Worm (Caenorhabditis elegans) whole organism, L2 larva: Measurements from ENCODE around the gene R07B1.11.

Source experiments
- blmp-1 ChIP-seq: sonication (generic microtip); optimal IDR thresholded peaks from 2 replicates; lab custom pipeline; 2017; ENCODE audit warnings: missing genetic modification characterization, mild to moderate bottlenecking, missing compliant biosample characterization, antibody characterized with exemption, moderate library complexity; ENCODE audit not compliant: insufficient read depth
- ceh-16 ChIP-seq: fragments of 150-350 bp; optimal IDR thresholded peaks from 2 replicates; lab custom pipeline; 2014; ENCODE audit warnings: missing biosample characterization, missing genetic modification characterization
- ceh-82 ChIP-seq: fragments of 150-350 bp; optimal IDR thresholded peaks from 2 replicates; lab custom pipeline; 2014; ENCODE audit warnings: missing biosample characterization, missing genetic modification characterization
- dmd-4 ChIP-seq: sonication (generic microtip); optimal IDR thresholded peaks from 2 replicates; lab custom pipeline; 2017; ENCODE audit warnings: missing biosample characterization, missing genetic modification characterization
- nhr-129 ChIP-seq: fragments of 150-350 bp; optimal IDR thresholded peaks from 2 replicates; lab custom pipeline; 2014; ENCODE audit warnings: missing biosample characterization, missing genetic modification characterization
- unc-62 ChIP-seq: fragments of 150-350 bp; optimal IDR thresholded peaks from 2 replicates; lab custom pipeline; 2014; ENCODE audit warnings: missing biosample characterization, missing genetic modification reagents, missing genetic modification characterization
- ztf-4 ChIP-seq: fragments of 150-350 bp; optimal IDR thresholded peaks from 2 replicates; lab custom pipeline; 2014; ENCODE audit warnings: missing biosample characterization, missing genetic modification characterization

- TF ChIP-seq blmp-1 (tag; lab: Kevin White, UChicago) (no peak), nhr-129 (tag; lab: Kevin White, UChicago) (peak; percentile 89), ceh-82 (tag; lab: Kevin White, UChicago) (no peak), dmd-4 (tag; lab: Kevin White, UChicago) (no peak), ceh-16 (tag; lab: Kevin White, UChicago) (no peak), ztf-4 (no peak), unc-62 (GFP tag; lab: Kevin White, UChicago) (no peak)
These were observed 34.0 kb upstream of the R07B1.11 start for ce11 chrX:9822606-9823264.
